Worm (Caenorhabditis elegans): ENCODE results near the gene T25B2.3.

ce11 chrX:6159562-6159961 lies 16.4 kb upstream of the T25B2.3 start:
- TF ChIP-seq T22C8.4 (GFP tag; IDR thresholded peaks at IDR 0.05) (no peak), klf-2 (GFP tag; conservative IDR thresholded peaks at IDR 0.05) (no peak), flt-1 (GFP tag; IDR thresholded peaks at IDR 0.05) (no peak), ztf-29 (GFP tag; IDR thresholded peaks at IDR 0.05) (no peak)
